Fruit fly (Drosophila melanogaster) whole organism, pupa: Measurements from ENCODE around the gene capt.

ENCODE experiments used
- CG10348 ChIP-seq: fragments of 200-800 bp; sonication (Bioruptor generic); IDR thresholded peaks from 2 replicates; pipeline ENCODE4 v1.3.6; 2022; ENCODE audit warnings: missing biosample characterization, missing genetic modification characterization
- CG12605 ChIP-seq: fragments of 200-800 bp; sonication (Bioruptor generic); IDR thresholded peaks from 2 replicates; pipeline ENCODE4 v1.3.6; 2022; ENCODE audit warnings: missing biosample characterization, missing genetic modification characterization
- CG13204 ChIP-seq: fragments of 200-800 bp; sonication (Bioruptor generic); optimal IDR thresholded peaks from 2 replicates; lab custom pipeline; 2018; ENCODE audit warnings: missing biosample characterization, mild to moderate bottlenecking, missing genetic modification characterization, moderate library complexity
- CG14655 ChIP-seq: fragments of 200-800 bp; sonication (Bioruptor generic); optimal IDR thresholded peaks from 3 replicates; lab custom pipeline; 2017; ENCODE audit warnings: mild to moderate bottlenecking, missing biosample characterization, missing genetic modification reagents, missing genetic modification characterization
- CG15710 ChIP-seq: fragments of 200-800 bp; sonication (Bioruptor generic); optimal IDR thresholded peaks from 2 replicates; lab custom pipeline; 2018; ENCODE audit warnings: missing biosample characterization, mild to moderate bottlenecking, missing genetic modification characterization, moderate library complexity
- CG17806 ChIP-seq: fragments of 200-800 bp; sonication (Bioruptor generic); optimal IDR thresholded peaks from 2 replicates; lab custom pipeline; 2018; ENCODE audit warnings: missing biosample characterization, mild to moderate bottlenecking, missing genetic modification characterization, moderate library complexity
- CG32121 ChIP-seq: fragments of 200-800 bp; sonication (Bioruptor generic); IDR thresholded peaks from 2 replicates; pipeline ENCODE4 v1.3.6; 2022; ENCODE audit warnings: missing biosample characterization, missing genetic modification characterization
- CG9948 ChIP-seq: fragments of 200-800 bp; sonication (Bioruptor generic); optimal IDR thresholded peaks from 2 replicates; lab custom pipeline; 2018; ENCODE audit warnings: missing biosample characterization, mild to moderate bottlenecking, missing genetic modification characterization, moderate library complexity
- EcR ChIP-seq: fragments of 200-800 bp; sonication (Bioruptor generic); optimal IDR thresholded peaks from 3 replicates; lab custom pipeline; 2019; ENCODE audit warnings: missing biosample characterization, missing genetic modification characterization, mild to moderate bottlenecking, moderate library complexity, missing genetic modification reagents
- Pif1A ChIP-seq: fragments of 200-800 bp; sonication (Bioruptor generic); optimal IDR thresholded peaks from 3 replicates; lab custom pipeline; 2016; ENCODE audit warnings: missing biosample characterization, missing genetic modification characterization
- gl ChIP-seq: fragments of 200-800 bp; sonication (Bioruptor generic); optimal IDR thresholded peaks from 2 replicates; lab custom pipeline; 2018; ENCODE audit warnings: missing biosample characterization, mild to moderate bottlenecking, missing genetic modification characterization
- rn ChIP-seq: fragments of 200-800 bp; sonication (Bioruptor generic); IDR thresholded peaks from 2 replicates; pipeline ENCODE4 v1.3.6; 2022; ENCODE audit warnings: missing biosample characterization, missing genetic modification characterization

DNA sequence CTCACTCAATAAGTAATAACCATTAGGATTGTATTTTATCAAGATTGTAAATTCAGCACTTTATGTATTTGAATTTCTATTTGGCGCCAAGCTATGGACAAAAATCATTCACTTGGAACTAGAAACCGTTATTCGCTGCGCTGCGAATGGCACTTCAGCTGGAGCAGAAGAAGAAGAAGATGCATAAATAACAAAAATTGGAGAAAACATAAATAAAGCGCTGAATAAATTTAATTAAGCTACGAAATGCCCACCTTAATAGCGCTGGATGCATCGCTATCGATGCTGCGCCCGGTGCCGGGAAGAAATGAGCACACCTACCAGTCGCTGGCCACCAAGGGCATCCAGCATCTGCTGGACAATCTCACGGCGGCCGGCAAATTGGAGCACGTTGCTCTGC lies 6.2 kb upstream of the capt start, which contains the start of gene IntS14:
- TF ChIP-seq CG10348, result no peak
- no peak for TF ChIP-seq CG15710 (tag; lab: Kevin White, UChicago)
- no peak for TF ChIP-seq EcR
- no peak for TF ChIP-seq CG9948 (tag; lab: Kevin White, UChicago)
- no peak for TF ChIP-seq CG12605 (GFP tag; lab: Robert Waterston, UW)
- no peak for TF ChIP-seq Pif1A (GFP tag; lab: Kevin White, UChicago)
- no peak for TF ChIP-seq rn (GFP tag; lab: Robert Waterston, UW)
- no peak for TF ChIP-seq gl (tag; lab: Kevin White, UChicago)
- no peak for TF ChIP-seq CG32121
- no peak for TF ChIP-seq CG13204 (GFP tag; lab: Kevin White, UChicago)
- no peak for TF ChIP-seq CG17806 (tag; lab: Kevin White, UChicago)
- TF ChIP-seq CG14655 (GFP tag; lab: Kevin White, UChicago), result no peak
